Worm (Caenorhabditis elegans): ENCODE data around the gene rap-3.
A peak's percentile ranks its signal among the peaks of the same experiment; 100 is the strongest.

rap-3 gene

ce11 chrIV:11169652-11170051, 7.4 kb upstream of the rap-3 start, which contains the start of gene nhr-67:
Gene nhr-67 (plus strand): TSS chrIV:11169748.
- no peak for TF ChIP-seq gmeb-2 (tag; optimal IDR thresholded peaks at IDR 0.05)
- TF ChIP-seq nhr-232 (tag; optimal IDR thresholded peaks at IDR 0.05), result no peak
- no peak for TF ChIP-seq npax-4 (tag; optimal IDR thresholded peaks at IDR 0.05)
- no peak for TF ChIP-seq ref-2 (tag; optimal IDR thresholded peaks at IDR 0.05)
- TF ChIP-seq hlh-30 (tag; optimal IDR thresholded peaks at IDR 0.05; ENCODE audit: insufficient read depth), result no peak
- TF ChIP-seq pat-9 (tag; optimal IDR thresholded peaks at IDR 0.05), result no peak
- no peak for TF ChIP-seq unc-42 (tag; optimal IDR thresholded peaks at IDR 0.05)

- TF ChIP-seq tbx-7 (tag; optimal IDR thresholded peaks at IDR 0.05), result no peak
Observed at ce11 chrIV:11174772-11175171, 2.3 kb upstream of the rap-3 start.

ce11 chrIV:11178495-11178894, 1.4 kb downstream of the rap-3 start, which contains the start of gene C08F8.9:
Gene C08F8.9 (minus strand): TSS chrIV:11178595.
- TF ChIP-seq hlh-15 (tag; optimal IDR thresholded peaks at IDR 0.05) (no peak), hlh-13 (GFP tag; optimal IDR thresholded peaks at IDR 0.05) (no peak), gmeb-2 (tag; optimal IDR thresholded peaks at IDR 0.05) (no peak), ceh-30 (tag; optimal IDR thresholded peaks at IDR 0.05) (no peak), pqm-1 (tag; optimal IDR thresholded peaks at IDR 0.05) (no peak), sox-2 (GFP tag; IDR thresholded peaks at IDR 0.05) (no peak), eyg-1 (tag; optimal IDR thresholded peaks at IDR 0.05) (no peak), ceh-24 (tag; optimal IDR thresholded peaks at IDR 0.05) (no peak), K02D7.2 (tag; optimal IDR thresholded peaks at IDR 0.05) (no peak), elt-4 (tag; optimal IDR thresholded peaks at IDR 0.05) (no peak), pat-9 (tag; optimal IDR thresholded peaks at IDR 0.05) (no peak), ceh-34 (tag; optimal IDR thresholded peaks at IDR 0.05) (no peak), ama-1 (optimal IDR thresholded peaks at IDR 0.05) (no peak)

ce11 chrIV:11179123-11179740, 2.2 kb downstream of the rap-3 start, which contains the start of gene cpt-2:
Gene cpt-2 (plus strand): TSS chrIV:11179645.
- TF ChIP-seq elt-2 (tag; optimal IDR thresholded peaks at IDR 0.05), result peak; percentile 43
- TF ChIP-seq F13H6.1 (tag; optimal IDR thresholded peaks at IDR 0.05), result peak; percentile 29
- peak; percentile 44 for TF ChIP-seq lim-6 (tag; optimal IDR thresholded peaks at IDR 0.05)
- peak; percentile 49 for TF ChIP-seq ceh-14 (tag; optimal IDR thresholded peaks at IDR 0.05)
- TF ChIP-seq ceh-31 (tag; optimal IDR thresholded peaks at IDR 0.05), result peak; percentile 73
- TF ChIP-seq ceh-18 (tag; optimal IDR thresholded peaks at IDR 0.05), result peak; percentile 27
- peak; percentile 53 for TF ChIP-seq nfya-1 (tag; optimal IDR thresholded peaks at IDR 0.05)
- peak; percentile 13 for TF ChIP-seq ahr-1 (tag; optimal IDR thresholded peaks at IDR 0.05)
- peak; percentile 18 for TF ChIP-seq ceh-2 (tag; optimal IDR thresholded peaks at IDR 0.05)
- TF ChIP-seq zip-5 (tag; optimal IDR thresholded peaks at IDR 0.05), result peak; percentile 25
- TF ChIP-seq ref-2 (tag; optimal IDR thresholded peaks at IDR 0.05), result peak; percentile 18
- peak; percentile 57 for TF ChIP-seq tbx-2 (tag; optimal IDR thresholded peaks at IDR 0.05)
- TF ChIP-seq unc-42 (tag; optimal IDR thresholded peaks at IDR 0.05), result peak; percentile 54
- TF ChIP-seq C08G9.2 (tag; optimal IDR thresholded peaks at IDR 0.05), result peak; percentile 47
- TF ChIP-seq rnt-1 (tag; optimal IDR thresholded peaks at IDR 0.05), result peak; percentile 15

- TF ChIP-seq ref-2 (tag; optimal IDR thresholded peaks at IDR 0.05) (no peak), hlh-8 (tag; optimal IDR thresholded peaks at IDR 0.05) (no peak), dve-1 (tag; optimal IDR thresholded peaks at IDR 0.05) (no peak), ama-1 (optimal IDR thresholded peaks at IDR 0.05) (no peak), fax-1 (tag; optimal IDR thresholded peaks at IDR 0.05) (no peak), K09A11.1 (tag; optimal IDR thresholded peaks at IDR 0.05; ENCODE audit: insufficient read depth) (no peak)
Observed at ce11 chrIV:11180077-11180476, 3.0 kb downstream of the rap-3 start.
